Fruit fly (Drosophila melanogaster) whole organism, embryonic: ENCODE results near the gene CG5639.

ENCODE experiments used
- Adf1 ChIP-seq: fragments of 200-800 bp; sonication (Bioruptor generic); IDR thresholded peaks from 2 replicates; pipeline ENCODE4 v1.3.6; 2022; ENCODE audit warnings: missing biosample characterization, missing genetic modification characterization
- Aef1 ChIP-seq: fragments of 200-800 bp; sonication (Bioruptor generic); IDR thresholded peaks from 3 replicates; pipeline ENCODE4 v1.3.6; 2022; ENCODE audit warnings: missing biosample characterization, missing genetic modification characterization
- CG10979 ChIP-seq: fragments of 200-800 bp; sonication (Bioruptor generic); optimal IDR thresholded peaks from 2 replicates; lab custom pipeline; 2018; ENCODE audit warnings: missing biosample characterization, mild to moderate bottlenecking, missing genetic modification characterization, moderate library complexity
- CG11085 ChIP-seq: fragments of 200-800 bp; sonication (Bioruptor generic); IDR thresholded peaks from 2 replicates; pipeline ENCODE4 v1.3.6; 2022; ENCODE audit warnings: missing biosample characterization, missing genetic modification characterization
- CG11247 ChIP-seq: fragments of 200-800 bp; sonication (Bioruptor generic); IDR thresholded peaks from 2 replicates; pipeline ENCODE4 v1.3.6; 2022; ENCODE audit warnings: missing biosample characterization, missing genetic modification characterization
- CG12071 ChIP-seq: fragments of 200-800 bp; sonication (Bioruptor generic); optimal IDR thresholded peaks from 3 replicates; lab custom pipeline; 2018; ENCODE audit warnings: missing biosample characterization, mild to moderate bottlenecking, missing genetic modification characterization
- CG15073 ChIP-seq: fragments of 200-800 bp; sonication (Bioruptor generic); optimal IDR thresholded peaks from 2 replicates; lab custom pipeline; 2016; ENCODE audit warnings: missing biosample characterization, missing genetic modification characterization
- CG1602 ChIP-seq: fragments of 200-800 bp; sonication (Bioruptor generic); optimal IDR thresholded peaks from 3 replicates; lab custom pipeline; 2016; ENCODE audit warnings: missing biosample characterization, missing genetic modification characterization
- CG16863 ChIP-seq: fragments of 200-800 bp; sonication (Bioruptor generic); optimal IDR thresholded peaks from 3 replicates; lab custom pipeline; 2016; ENCODE audit warnings: missing biosample characterization, missing genetic modification characterization
- CG18011 ChIP-seq: fragments of 200-800 bp; sonication (Bioruptor generic); optimal IDR thresholded peaks from 2 replicates; lab custom pipeline; 2017; ENCODE audit warnings: missing biosample characterization, missing genetic modification characterization, mild to moderate bottlenecking, moderate library complexity, missing genotype
- CG18764 ChIP-seq: fragments of 200-800 bp; sonication (Bioruptor generic); optimal IDR thresholded peaks from 3 replicates; lab custom pipeline; 2016; ENCODE audit warnings: missing biosample characterization, missing genetic modification characterization
- CG2712 ChIP-seq: fragments of 200-800 bp; optimal IDR thresholded peaks from 3 replicates; lab custom pipeline; 2019; ENCODE audit warnings: missing biosample characterization, mild to moderate bottlenecking, missing genetic modification characterization, moderate library complexity
- CG31224 ChIP-seq: fragments of 200-800 bp; sonication (Bioruptor generic); IDR thresholded peaks from 2 replicates; pipeline ENCODE4 v1.3.6; 2022; ENCODE audit warnings: missing biosample characterization, missing genetic modification characterization
- CG6791 ChIP-seq: fragments of 200-800 bp; sonication (Bioruptor generic); IDR thresholded peaks from 3 replicates; pipeline ENCODE4 v1.3.6; 2022; ENCODE audit warnings: missing biosample characterization, missing genetic modification characterization; ENCODE audit not compliant: partially characterized antibody
- CG7786 ChIP-seq: fragments of 200-800 bp; sonication (Bioruptor generic); optimal IDR thresholded peaks from 2 replicates; lab custom pipeline; 2016; ENCODE audit warnings: missing biosample characterization, missing genetic modification characterization
- CG8281 ChIP-seq: fragments of 200-800 bp; sonication (Bioruptor generic); optimal IDR thresholded peaks from 2 replicates; lab custom pipeline; 2018; ENCODE audit warnings: missing biosample characterization, mild to moderate bottlenecking, missing genetic modification characterization, moderate library complexity
- CG8478 ChIP-seq: fragments of >200 bp; optimal IDR thresholded peaks from 2 replicates; lab custom pipeline; 2018
- CG9215 ChIP-seq: fragments of 200-800 bp; sonication (Bioruptor generic); IDR thresholded peaks from 2 replicates; pipeline ENCODE4 v1.3.6; 2022; ENCODE audit warnings: missing biosample characterization, missing genetic modification characterization
- CG9932 ChIP-seq: fragments of 200-800 bp; sonication (Bioruptor generic); IDR thresholded peaks from 2 replicates; pipeline ENCODE4 v1.3.6; 2022; ENCODE audit warnings: missing biosample characterization, missing genetic modification characterization
- Doc3 ChIP-seq: fragments of 200-800 bp; sonication (Bioruptor generic); IDR thresholded peaks from 3 replicates; pipeline ENCODE4 v1.3.6; 2022; ENCODE audit warnings: missing biosample characterization, missing genetic modification characterization; ENCODE audit not compliant: partially characterized antibody
- Sox102F ChIP-seq: fragments of 200-800 bp; sonication (Bioruptor generic); optimal IDR thresholded peaks from 2 replicates; lab custom pipeline; 2018; ENCODE audit warnings: missing biosample characterization, mild to moderate bottlenecking, missing genetic modification characterization, moderate library complexity
- Spps ChIP-seq: fragments of 200-800 bp; sonication (Bioruptor generic); optimal IDR thresholded peaks from 2 replicates; lab custom pipeline; 2018; ENCODE audit warnings: missing biosample characterization, mild to moderate bottlenecking, missing genetic modification characterization
- Vsx1 ChIP-seq: fragments of 200-800 bp; sonication (Bioruptor generic); optimal IDR thresholded peaks from 2 replicates; lab custom pipeline; 2017; ENCODE audit warnings: missing biosample characterization, mild to moderate bottlenecking, missing genetic modification characterization, missing genetic modification reagents
- az2 ChIP-seq: fragments of 200-800 bp; sonication (Bioruptor generic); optimal IDR thresholded peaks from 3 replicates; lab custom pipeline; 2016; ENCODE audit warnings: missing biosample characterization, missing genetic modification characterization
- cato ChIP-seq: fragments of 200-800 bp; sonication (Bioruptor generic); optimal IDR thresholded peaks from 2 replicates; lab custom pipeline; 2016; ENCODE audit warnings: missing biosample characterization, missing genetic modification characterization, borderline replicate concordance
- chm ChIP-seq: fragments of 200-800 bp; sonication (Bioruptor generic); IDR thresholded peaks from 2 replicates; pipeline ENCODE4 v1.3.6; 2022; ENCODE audit warnings: missing biosample characterization, missing genetic modification characterization
- crc ChIP-seq: fragments of 200-800 bp; sonication (Bioruptor generic); optimal IDR thresholded peaks from 2 replicates; lab custom pipeline; 2016; ENCODE audit warnings: missing biosample characterization, missing genetic modification characterization
- croc ChIP-seq: fragments of 200-800 bp; sonication (Bioruptor generic); conservative IDR thresholded peaks from 3 replicates; pipeline ENCODE4 v1.3.6; 2022; ENCODE audit warnings: missing biosample characterization, missing genetic modification characterization
- danr ChIP-seq: fragments of 200-800 bp; sonication (Bioruptor generic); IDR thresholded peaks from 2 replicates; pipeline ENCODE4 v1.3.6; 2022; ENCODE audit warnings: missing biosample characterization, missing genetic modification characterization
- dysf ChIP-seq: fragments of 200-800 bp; sonication (Bioruptor generic); IDR thresholded peaks from 3 replicates; pipeline ENCODE4 v1.3.6; 2022; ENCODE audit warnings: missing biosample characterization, missing genetic modification characterization
- eyg ChIP-seq: fragments of 200-800 bp; sonication (Bioruptor generic); optimal IDR thresholded peaks from 3 replicates; lab custom pipeline; 2016; ENCODE audit warnings: missing biosample characterization, missing genetic modification characterization
- gce ChIP-seq: fragments of 200-800 bp; sonication (Bioruptor generic); IDR thresholded peaks from 3 replicates; pipeline ENCODE4 v1.3.6; 2022; ENCODE audit warnings: missing biosample characterization, missing genetic modification characterization
- gro ChIP-seq: fragments of 200-800 bp; sonication (Bioruptor generic); optimal IDR thresholded peaks from 2 replicates; lab custom pipeline; 2016; ENCODE audit warnings: missing biosample characterization, missing genetic modification characterization
- gt ChIP-seq: fragments of 200-800 bp; sonication (Bioruptor generic); IDR thresholded peaks from 2 replicates; pipeline ENCODE4 v1.3.6; 2022; ENCODE audit warnings: missing biosample characterization, missing genetic modification characterization
- her ChIP-seq: fragments of 200-800 bp; sonication (Bioruptor generic); optimal IDR thresholded peaks from 2 replicates; lab custom pipeline; 2016; ENCODE audit warnings: missing biosample characterization, missing genetic modification characterization
- jumu ChIP-seq: fragments of 200-800 bp; sonication (Bioruptor generic); optimal IDR thresholded peaks from 3 replicates; lab custom pipeline; 2016; ENCODE audit warnings: missing biosample characterization, missing genetic modification characterization
- klu ChIP-seq: fragments of 200-800 bp; sonication (Bioruptor generic); IDR thresholded peaks from 2 replicates; pipeline ENCODE4 v1.3.6; 2022; ENCODE audit warnings: missing biosample characterization, missing genetic modification characterization
- luna ChIP-seq: fragments of 200-800 bp; sonication (Bioruptor generic); optimal IDR thresholded peaks from 2 replicates; lab custom pipeline; 2016; ENCODE audit warnings: missing biosample characterization, missing genetic modification characterization
- nmo ChIP-seq: fragments of 200-800 bp; sonication (Bioruptor generic); optimal IDR thresholded peaks from 2 replicates; lab custom pipeline; 2018; ENCODE audit warnings: missing biosample characterization, mild to moderate bottlenecking, missing genetic modification characterization, moderate library complexity
- onecut ChIP-seq: fragments of 200-800 bp; sonication (Bioruptor generic); IDR thresholded peaks from 2 replicates; pipeline ENCODE4 v1.3.6; 2022; ENCODE audit warnings: missing biosample characterization, missing genetic modification characterization
- p53 ChIP-seq: fragments of 200-800 bp; sonication (Bioruptor generic); optimal IDR thresholded peaks from 2 replicates; lab custom pipeline; 2016; ENCODE audit warnings: missing biosample characterization, missing genetic modification characterization
- pfk ChIP-seq: fragments of 200-800 bp; sonication (Bioruptor generic); optimal IDR thresholded peaks from 2 replicates; lab custom pipeline; 2018; ENCODE audit warnings: missing biosample characterization, mild to moderate bottlenecking, missing genetic modification characterization, moderate library complexity
- ranshi ChIP-seq: fragments of 200-800 bp; sonication (Bioruptor generic); IDR thresholded peaks from 2 replicates; pipeline ENCODE4 v1.3.6; 2022; ENCODE audit warnings: missing biosample characterization, missing genetic modification characterization
- sc ChIP-seq, 3 experiments: fragments of >200 bp in 2 of 3; fragments of 200-800 bp in 1 of 3; sonication (Bioruptor generic) in 1 of 3; optimal IDR thresholded peaks; 2 replicates in 2 of 3; 3 replicates in 1 of 3; lab custom pipeline; 2017; ENCODE audit warnings: mild to moderate bottlenecking in 1 of 3, missing biosample characterization in 1 of 3, missing genetic modification characterization in 1 of 3, missing genetic modification reagents in 1 of 3
- seq ChIP-seq: fragments of 200-800 bp; sonication (Bioruptor generic); IDR thresholded peaks from 2 replicates; pipeline ENCODE4 v1.3.6; 2022; ENCODE audit warnings: missing biosample characterization, missing genetic modification characterization
- ssp ChIP-seq: fragments of 200-800 bp; sonication (Bioruptor generic); IDR thresholded peaks from 2 replicates; pipeline ENCODE4 v1.3.6; 2022; ENCODE audit warnings: missing biosample characterization, missing genetic modification characterization
- trem ChIP-seq: fragments of 200-800 bp; optimal IDR thresholded peaks from 3 replicates; lab custom pipeline; 2019; ENCODE audit warnings: missing biosample characterization, mild to moderate bottlenecking, missing genetic modification characterization, moderate library complexity
- zen2 ChIP-seq: fragments of 200-800 bp; sonication (Bioruptor generic); IDR thresholded peaks from 3 replicates; pipeline ENCODE4 v1.3.6; 2022; ENCODE audit warnings: missing biosample characterization, missing genetic modification characterization; ENCODE audit not compliant: partially characterized antibody
- zfh1 ChIP-seq: fragments of 200-800 bp; sonication (Bioruptor generic); IDR thresholded peaks from 3 replicates; pipeline ENCODE4 v1.3.6; 2022; ENCODE audit warnings: missing biosample characterization, missing genetic modification characterization

CG5639 gene

dm6 chr3R:27607218-27607929, 11.4 kb upstream of the CG5639 start, which contains the start of the genes dsd and Tusp (continued):
- TF ChIP-seq zen2 (GFP tag; lab: Robert Waterston, UW), result no peak
- TF ChIP-seq trem (tag; lab: Kevin White, UChicago), result peak; percentile 37
- TF ChIP-seq CG12071 (GFP tag; lab: Kevin White, UChicago), result peak; percentile 30
- peak; percentile 75 for TF ChIP-seq ranshi (GFP tag; lab: Robert Waterston, UW)
- peak; percentile 74 for TF ChIP-seq CG2712 (tag; lab: Kevin White, UChicago)
- TF ChIP-seq cato, result peak; percentile 59
- peak; percentile 86 for TF ChIP-seq CG11247 (GFP tag; lab: Robert Waterston, UW)
- TF ChIP-seq gro (GFP tag; lab: Kevin White, UChicago), result peak; percentile 65
- peak; percentile 56 for TF ChIP-seq her (GFP tag; lab: Kevin White, UChicago)
- TF ChIP-seq gt (GFP tag; lab: Robert Waterston, UW), result peak; percentile 31; the same call in 1 of the 2 replicates
- peak; percentile 76 for TF ChIP-seq CG7786
- TF ChIP-seq Adf1 (GFP tag; lab: Robert Waterston, UW), result peak; percentile 33; the same call in 1 of the 2 replicates
- TF ChIP-seq CG11085 (GFP tag; lab: Robert Waterston, UW), result peak; percentile 72
- TF ChIP-seq croc, result peak; percentile 38; the same call in 1 of the 3 replicates
- TF ChIP-seq onecut (GFP tag; lab: Robert Waterston, UW), result peak; percentile 14
- TF ChIP-seq CG8281 (tag; lab: Kevin White, UChicago), result peak; percentile 50
- peak; percentile 15 for TF ChIP-seq CG15073 (GFP tag; lab: Kevin White, UChicago)
- no peak for TF ChIP-seq sc (optimal IDR thresholded peaks at IDR 0.05; lab: Kevin White, UChicago)
- peak; percentile 25 for TF ChIP-seq sc (GFP tag; optimal IDR thresholded peaks at IDR 0.05; lab: Kevin White, UChicago)
- peak; percentile 77 for TF ChIP-seq Aef1 (GFP tag; lab: Robert Waterston, UW)
- peak; percentile 56; the same call in 1 of the 3 replicates for TF ChIP-seq Doc3
- TF ChIP-seq gce (GFP tag; lab: Robert Waterston, UW), result no peak
- no peak for TF ChIP-seq seq (GFP tag; lab: Robert Waterston, UW)
- TF ChIP-seq luna (GFP tag; lab: Kevin White, UChicago), result peak; percentile 13
- TF ChIP-seq Vsx1 (GFP tag; lab: Kevin White, UChicago), result peak; percentile 10
- TF ChIP-seq CG16863 (GFP tag; lab: Kevin White, UChicago), result peak; percentile 62
- peak; percentile 50 for TF ChIP-seq CG18011 (GFP tag; lab: Kevin White, UChicago)
- TF ChIP-seq nmo (GFP tag; lab: Kevin White, UChicago), result peak; percentile 79
- TF ChIP-seq CG1602 (GFP tag; lab: Kevin White, UChicago), result peak; percentile 80
- TF ChIP-seq chm, result peak; percentile 72
- peak; percentile 78 for TF ChIP-seq CG18764 (GFP tag; lab: Kevin White, UChicago)
- peak; percentile 59 for TF ChIP-seq jumu (GFP tag; lab: Kevin White, UChicago)
- TF ChIP-seq zfh1, result peak; percentile 78
- peak; percentile 66 for TF ChIP-seq ssp (GFP tag; lab: Robert Waterston, UW)
- TF ChIP-seq crc, result peak; percentile 11
- peak; percentile 62 for TF ChIP-seq Sox102F (GFP tag; lab: Kevin White, UChicago)
- peak; percentile 50 for TF ChIP-seq CG10979 (tag; lab: Kevin White, UChicago)
- peak; percentile 76 for TF ChIP-seq dysf (GFP tag; lab: Robert Waterston, UW)
- 0 out of 2 replicates have a peak, but pooled peaks have one; percentile 44 for TF ChIP-seq danr (GFP tag; lab: Robert Waterston, UW)
- TF ChIP-seq eyg (GFP tag; lab: Kevin White, UChicago), result no peak
- TF ChIP-seq klu (GFP tag; lab: Robert Waterston, UW), result 0 out of 2 replicates have a peak, but pooled peaks have one; percentile 36
- peak; percentile 70; the same call in 2 of the 3 replicates for TF ChIP-seq CG6791
- TF ChIP-seq p53 (GFP tag; lab: Kevin White, UChicago), result peak; percentile 8
- no peak for TF ChIP-seq CG8478 (lab: Kevin White, UChicago)
- TF ChIP-seq az2 (GFP tag; lab: Kevin White, UChicago), result peak; percentile 78
- peak; percentile 46; the same call in 1 of the 2 replicates for TF ChIP-seq CG31224
- peak; percentile 71 for TF ChIP-seq CG9215 (GFP tag; lab: Robert Waterston, UW)
- TF ChIP-seq Spps (tag; lab: Kevin White, UChicago), result no peak
- peak; percentile 75 for TF ChIP-seq pfk (GFP tag; lab: Kevin White, UChicago)
- peak; percentile 92 for TF ChIP-seq CG9932 (GFP tag; lab: Robert Waterston, UW)
